Worm (Caenorhabditis elegans) whole organism, young adult: Measurements from ENCODE around the gene tig-3.

Experiments used
- B0261.1 ChIP-seq: sonication (generic microtip); optimal IDR thresholded peaks from 2 replicates; lab custom pipeline; 2016; ENCODE audit warnings: mild to moderate bottlenecking, missing genetic modification characterization, moderate library complexity, missing compliant biosample characterization
- C17E4.6 ChIP-seq: fragments of 200-800 bp; sonication (Bioruptor generic); IDR thresholded peaks from 2 replicates; pipeline ENCODE4 v1.3.6; 2022; ENCODE audit warnings: missing genetic modification reagents, missing genetic modification characterization, missing compliant biosample characterization
- F22D6.2 ChIP-seq: sonication (generic microtip); optimal IDR thresholded peaks from 2 replicates; lab custom pipeline; 2016; ENCODE audit warnings: mild to moderate bottlenecking, missing genetic modification characterization, missing compliant biosample characterization
- T07F8.4 ChIP-seq: sonication (generic microtip); optimal IDR thresholded peaks from 2 replicates; lab custom pipeline; 2016; ENCODE audit warnings: mild to moderate bottlenecking, missing genetic modification characterization, moderate library complexity, missing compliant biosample characterization
- T26A5.8 ChIP-seq: sonication (generic microtip); optimal IDR thresholded peaks from 2 replicates; lab custom pipeline; 2016; ENCODE audit warnings: missing genetic modification characterization, missing compliant biosample characterization
- Y53F4B.3 ChIP-seq: fragments of 200-800 bp; sonication (Bioruptor generic); IDR thresholded peaks from 2 replicates; pipeline ENCODE4 v1.3.6; 2022; ENCODE audit warnings: missing genetic modification reagents, missing genetic modification characterization, missing compliant biosample characterization
- Y53G8AR.9 ChIP-seq: fragments of 200-800 bp; sonication (Bioruptor generic); conservative IDR thresholded peaks from 2 replicates; pipeline ENCODE4 v1.3.6; 2022; ENCODE audit warnings: missing genetic modification reagents, missing genetic modification characterization, missing compliant biosample characterization
- akir-1 ChIP-seq: fragments of 200-800 bp; sonication (Bioruptor generic); optimal IDR thresholded peaks from 2 replicates; lab custom pipeline; 2018; ENCODE audit warnings: mild to moderate bottlenecking, missing genetic modification characterization, moderate library complexity, missing compliant biosample characterization
- ama-1 ChIP-seq, 3 experiments: fragments of 150-350 bp in 1 of 3; sonication (generic microtip) in 2 of 3; optimal IDR thresholded peaks; 2 replicates each; lab custom pipeline; 2014 to 2018; ENCODE audit warnings: missing biosample characterization in 2 of 3, missing genetic modification characterization in 2 of 3, missing genetic modification reagents in 2 of 3
- aptf-3 ChIP-seq: fragments of 200-800 bp; sonication (Bioruptor generic); IDR thresholded peaks from 2 replicates; pipeline ENCODE4 v1.3.6; 2022; ENCODE audit warnings: missing genetic modification characterization, missing compliant biosample characterization
- atf-7 ChIP-seq: sonication (generic microtip); optimal IDR thresholded peaks from 2 replicates; lab custom pipeline; 2017; ENCODE audit warnings: mild to moderate bottlenecking, missing genetic modification characterization, missing compliant biosample characterization
- athp-1 ChIP-seq: sonication (generic microtip); optimal IDR thresholded peaks from 2 replicates; lab custom pipeline; 2017; ENCODE audit warnings: mild to moderate bottlenecking, missing genetic modification characterization, missing compliant biosample characterization
- bed-1 ChIP-seq: fragments of 200-800 bp; sonication (Bioruptor generic); IDR thresholded peaks from 2 replicates; pipeline ENCODE4 v1.3.6; 2022; ENCODE audit warnings: missing genetic modification reagents, missing genetic modification characterization, missing compliant biosample characterization
- bed-2 ChIP-seq: fragments of 200-800 bp; sonication (Bioruptor generic); IDR thresholded peaks from 2 replicates; pipeline ENCODE4 v1.3.6; 2022; ENCODE audit warnings: missing genetic modification reagents, missing genetic modification characterization, missing compliant biosample characterization
- ceh-100 ChIP-seq: fragments of 200-800 bp; sonication (Bioruptor generic); IDR thresholded peaks from 2 replicates; pipeline ENCODE4 v1.3.6; 2022; ENCODE audit warnings: missing genetic modification reagents, missing genetic modification characterization, missing compliant biosample characterization
- ceh-40 ChIP-seq: fragments of 200-800 bp; sonication (Bioruptor generic); IDR thresholded peaks from 2 replicates; pipeline ENCODE4 v1.3.6; 2022; ENCODE audit warnings: missing genetic modification characterization, missing compliant biosample characterization
- ceh-79 ChIP-seq: sonication (generic microtip); optimal IDR thresholded peaks from 2 replicates; lab custom pipeline; 2017; ENCODE audit warnings: mild to moderate bottlenecking, missing genetic modification characterization, missing compliant biosample characterization
- chd-7 ChIP-seq: sonication (generic microtip); optimal IDR thresholded peaks from 2 replicates; lab custom pipeline; 2016; ENCODE audit warnings: mild to moderate bottlenecking, missing genetic modification characterization, moderate library complexity, missing compliant biosample characterization
- die-1 ChIP-seq: sonication (generic microtip); optimal IDR thresholded peaks from 2 replicates; lab custom pipeline; 2016; ENCODE audit warnings: missing genotype, mild to moderate bottlenecking, missing genetic modification characterization, missing compliant biosample characterization
- dox-1 ChIP-seq: fragments of 200-800 bp; sonication (Bioruptor generic); IDR thresholded peaks from 2 replicates; pipeline ENCODE4 v1.3.6; 2022; ENCODE audit warnings: missing genetic modification reagents, missing genetic modification characterization, missing compliant biosample characterization
- egl-18 ChIP-seq: fragments of 200-800 bp; sonication (Bioruptor generic); IDR thresholded peaks from 2 replicates; pipeline ENCODE4 v1.3.6; 2022; ENCODE audit warnings: missing genetic modification reagents, missing genetic modification characterization, missing compliant biosample characterization
- egl-44 ChIP-seq: fragments of 200-800 bp; sonication (Bioruptor generic); IDR thresholded peaks from 2 replicates; pipeline ENCODE4 v1.3.6; 2022; ENCODE audit warnings: missing genetic modification reagents, missing genetic modification characterization, missing compliant biosample characterization
- fkh-3 ChIP-seq: sonication (generic microtip); optimal IDR thresholded peaks from 2 replicates; lab custom pipeline; 2016; ENCODE audit warnings: mild to moderate bottlenecking, missing genetic modification characterization, missing compliant biosample characterization
- hlh-12 ChIP-seq: sonication (generic microtip); optimal IDR thresholded peaks from 2 replicates; lab custom pipeline; 2016; ENCODE audit warnings: missing genetic modification characterization, missing compliant biosample characterization
- hmg-1.2 ChIP-seq: fragments of 200-800 bp; sonication (Bioruptor generic); IDR thresholded peaks from 2 replicates; pipeline ENCODE4 v1.3.6; 2022; ENCODE audit warnings: missing genetic modification reagents, missing genetic modification characterization, missing compliant biosample characterization
- hsf-1 ChIP-seq: fragments of 200-800 bp; sonication (Bioruptor generic); IDR thresholded peaks from 2 replicates; pipeline ENCODE4 v1.3.6; 2022; ENCODE audit warnings: missing genetic modification reagents, missing genetic modification characterization, missing compliant biosample characterization
- lag-1 ChIP-seq: fragments of 200-800 bp; sonication (Bioruptor generic); IDR thresholded peaks from 2 replicates; pipeline ENCODE4 v1.3.6; 2022; ENCODE audit warnings: missing genetic modification reagents, missing genetic modification characterization, missing compliant biosample characterization
- lin-35 ChIP-seq, 3 experiments: fragments of 150-350 bp in 2 of 3; sonication (generic microtip) in 1 of 3; optimal IDR thresholded peaks; 2 replicates each; lab custom pipeline; 2014 to 2018; ENCODE audit warnings: missing biosample characterization in 3 of 3, missing genetic modification characterization in 3 of 3, missing genetic modification reagents in 3 of 3
- lin-40 ChIP-seq: sonication (generic microtip); optimal IDR thresholded peaks from 2 replicates; lab custom pipeline; 2016; ENCODE audit warnings: missing genetic modification characterization, mild to moderate bottlenecking, missing compliant biosample characterization, missing genotype, missing genetic modification reagents
- lin-54 ChIP-seq: fragments of 200-800 bp; sonication (Bioruptor generic); optimal IDR thresholded peaks from 2 replicates; lab custom pipeline; 2018; ENCODE audit warnings: mild to moderate bottlenecking, missing genetic modification characterization, missing compliant biosample characterization
- lir-1 ChIP-seq: fragments of 200-800 bp; sonication (Bioruptor generic); conservative IDR thresholded peaks from 2 replicates; pipeline ENCODE4 v1.3.6; 2022; ENCODE audit warnings: missing genetic modification reagents, missing genetic modification characterization, missing compliant biosample characterization
- lsy-27 ChIP-seq: sonication (generic microtip); optimal IDR thresholded peaks from 2 replicates; lab custom pipeline; 2017; ENCODE audit warnings: missing genetic modification characterization, mild to moderate bottlenecking, missing compliant biosample characterization, antibody characterized with exemption, missing genotype, borderline replicate concordance; ENCODE audit not compliant: insufficient read depth
- mel-28 ChIP-seq: sonication (generic microtip); optimal IDR thresholded peaks from 2 replicates; lab custom pipeline; 2016; ENCODE audit warnings: borderline replicate concordance, mild to moderate bottlenecking, missing genetic modification characterization, missing compliant biosample characterization
- nhr-179 ChIP-seq: sonication (generic microtip); optimal IDR thresholded peaks from 2 replicates; lab custom pipeline; 2016; ENCODE audit warnings: mild to moderate bottlenecking, missing genetic modification characterization, missing compliant biosample characterization
- rec-8 ChIP-seq, 2 experiments: sonication (generic microtip); optimal IDR thresholded peaks; 2 replicates each; lab custom pipeline; 2016; ENCODE audit warnings: mild to moderate bottlenecking in 2 of 2, missing genetic modification characterization in 2 of 2, missing genetic modification reagents in 2 of 2, missing genotype in 2 of 2, missing biosample characterization in 1 of 2, missing compliant biosample characterization in 1 of 2, moderate library complexity in 1 of 2
- repo-1 ChIP-seq: sonication (generic microtip); optimal IDR thresholded peaks from 2 replicates; lab custom pipeline; 2017; ENCODE audit warnings: mild to moderate bottlenecking, missing genetic modification characterization, missing compliant biosample characterization
- snpc-1.3 ChIP-seq: sonication (generic microtip); optimal IDR thresholded peaks from 2 replicates; lab custom pipeline; 2017; ENCODE audit warnings: missing genetic modification characterization, mild to moderate bottlenecking, missing compliant biosample characterization, antibody characterized with exemption, moderate library complexity, missing genotype, missing genetic modification reagents; ENCODE audit not compliant: insufficient read depth
- snpc-3.4 ChIP-seq: sonication (generic microtip); optimal IDR thresholded peaks from 2 replicates; lab custom pipeline; 2017; ENCODE audit warnings: missing genetic modification characterization, mild to moderate bottlenecking, missing compliant biosample characterization, antibody characterized with exemption, moderate library complexity, missing genotype, missing genetic modification reagents
- somi-1 ChIP-seq: fragments of 200-800 bp; sonication (Bioruptor generic); optimal IDR thresholded peaks from 2 replicates; lab custom pipeline; 2018; ENCODE audit warnings: mild to moderate bottlenecking, missing genetic modification characterization, missing compliant biosample characterization
- tbp1 ChIP-seq: fragments of 200-800 bp; sonication (Bioruptor generic); optimal IDR thresholded peaks from 2 replicates; lab custom pipeline; 2018; ENCODE audit warnings: mild to moderate bottlenecking, missing genetic modification characterization, missing compliant biosample characterization
- tlf-1 ChIP-seq: fragments of 200-800 bp; sonication (Bioruptor generic); optimal IDR thresholded peaks from 2 replicates; lab custom pipeline; 2018; ENCODE audit warnings: mild to moderate bottlenecking, missing genetic modification characterization, missing compliant biosample characterization
- unc-62 ChIP-seq: fragments of 150-350 bp; optimal IDR thresholded peaks from 2 replicates; lab custom pipeline; 2014; ENCODE audit warnings: missing biosample characterization, missing genetic modification reagents, missing genetic modification characterization
- zim-3 ChIP-seq: sonication (generic microtip); optimal IDR thresholded peaks from 2 replicates; lab custom pipeline; 2017; ENCODE audit warnings: mild to moderate bottlenecking, missing genetic modification characterization, moderate library complexity, missing compliant biosample characterization
- ztf-18 ChIP-seq: sonication (generic microtip); optimal IDR thresholded peaks from 2 replicates; lab custom pipeline; 2016; ENCODE audit warnings: missing genotype, mild to moderate bottlenecking, missing genetic modification characterization, missing compliant biosample characterization
- ztf-22 ChIP-seq: fragments of 200-800 bp; sonication (Bioruptor generic); optimal IDR thresholded peaks from 2 replicates; lab custom pipeline; 2018; ENCODE audit warnings: mild to moderate bottlenecking, missing genetic modification characterization, moderate library complexity, missing compliant biosample characterization
- ztf-26 ChIP-seq: sonication (generic microtip); optimal IDR thresholded peaks from 2 replicates; lab custom pipeline; 2017; ENCODE audit warnings: missing genetic modification characterization, missing compliant biosample characterization
- ztf-6 ChIP-seq: fragments of 200-800 bp; sonication (Bioruptor generic); IDR thresholded peaks from 2 replicates; pipeline ENCODE4 v1.3.6; 2022; ENCODE audit warnings: missing genetic modification reagents, missing genetic modification characterization, missing compliant biosample characterization

The tig-3 gene

ce11 chrII:15263054-15263755 is 11.6 kb upstream of the tig-3 start (continued):
- TF ChIP-seq lin-54 (GFP tag; lab: Kevin White, UChicago), result peak; percentile 44
- TF ChIP-seq T07F8.4, result no peak
- no peak for TF ChIP-seq mel-28 (tag; lab: Kevin White, UChicago)
- TF ChIP-seq F22D6.2, result no peak
- no peak for TF ChIP-seq tlf-1
- TF ChIP-seq C17E4.6 (GFP tag; lab: Robert Waterston, UW), result 0 out of 2 replicates have a peak, but pooled peaks have one; percentile 40
- no peak for TF ChIP-seq Y53F4B.3 (GFP tag; lab: Robert Waterston, UW)
- no peak for TF ChIP-seq T26A5.8 (tag; lab: Kevin White, UChicago)
- no peak for TF ChIP-seq nhr-179
- TF ChIP-seq ztf-6 (GFP tag; lab: Robert Waterston, UW), result no peak
- TF ChIP-seq bed-2, result no peak
- no peak for TF ChIP-seq Y53G8AR.9 (GFP tag; lab: Robert Waterston, UW)
- TF ChIP-seq ztf-26 (tag; lab: Kevin White, UChicago), result peak; percentile 65
- no peak for TF ChIP-seq repo-1
- TF ChIP-seq ceh-100 (GFP tag; lab: Robert Waterston, UW), result no peak
- TF ChIP-seq lin-35 (GFP tag; optimal IDR thresholded peaks at IDR 0.05; lab: Kevin White, UChicago), result peak in 1 of 3 experiments; percentile 2
- no peak for TF ChIP-seq bed-1 (GFP tag; lab: Robert Waterston, UW)
- no peak for TF ChIP-seq unc-62 (GFP tag; lab: Kevin White, UChicago)
- peak; percentile 90 for TF ChIP-seq dox-1
- no peak for TF ChIP-seq lag-1 (GFP tag; lab: Robert Waterston, UW)
- no peak for TF ChIP-seq lir-1 (GFP tag; lab: Robert Waterston, UW)
- no peak for TF ChIP-seq somi-1 (GFP tag; lab: Kevin White, UChicago)
- no peak for TF ChIP-seq ceh-40
- TF ChIP-seq lsy-27 (tag; lab: Kevin White, UChicago), result no peak
- TF ChIP-seq atf-7 (tag; lab: Kevin White, UChicago), result peak; percentile 37
- no peak for TF ChIP-seq athp-1 (tag; lab: Kevin White, UChicago)
- TF ChIP-seq rec-8 (tag; optimal IDR thresholded peaks at IDR 0.05; lab: Kevin White, UChicago), result no peak
- TF ChIP-seq snpc-3.4 (tag; lab: Kevin White, UChicago), result peak; percentile 23
- peak; percentile 24 for TF ChIP-seq ztf-22
- no peak for TF ChIP-seq egl-18
- no peak for TF ChIP-seq akir-1
- TF ChIP-seq hmg-1.2 (GFP tag; lab: Robert Waterston, UW), result peak; percentile 84
- TF ChIP-seq aptf-3 (GFP tag; lab: Robert Waterston, UW), result no peak
- peak; percentile 71 for TF ChIP-seq lin-40 (tag; lab: Kevin White, UChicago)
- TF ChIP-seq chd-7 (tag; lab: Kevin White, UChicago), result peak; percentile 31
- TF ChIP-seq fkh-3 (tag; lab: Kevin White, UChicago), result no peak
- TF ChIP-seq ama-1 (optimal IDR thresholded peaks at IDR 0.05; lab: Kevin White, UChicago), result no peak
- TF ChIP-seq ama-1 (GFP tag; optimal IDR thresholded peaks at IDR 0.05; lab: Kevin White, UChicago), result no peak
- no peak for TF ChIP-seq hsf-1
- no peak for TF ChIP-seq snpc-1.3 (tag; lab: Kevin White, UChicago)
- TF ChIP-seq zim-3 (tag; lab: Kevin White, UChicago), result no peak
- TF ChIP-seq hlh-12 (tag; lab: Kevin White, UChicago), result no peak
- peak; percentile 45 for TF ChIP-seq tbp1 (GFP tag; lab: Kevin White, UChicago)
- peak; percentile 16 for TF ChIP-seq ztf-18 (tag; lab: Kevin White, UChicago)
- TF ChIP-seq die-1 (tag; lab: Kevin White, UChicago), result peak; percentile 44
- no peak for TF ChIP-seq egl-44 (GFP tag; lab: Robert Waterston, UW)
- TF ChIP-seq B0261.1 (tag; lab: Kevin White, UChicago), result no peak
- no peak for TF ChIP-seq ceh-79
